Fruit fly (Drosophila melanogaster): ENCODE results near the gene CG1971.

The CG1971 gene

dm6 chr3R:31805228-31805738, at the start of gene CG1971, which contains the start of gene CG42233:
Gene CG1971, plus strand, starts transcription at chr3R:31805468.
Gene CG42233, minus strand, starts transcription at chr3R:31805278.
- TF ChIP-seq toe (GFP tag; optimal IDR thresholded peaks at IDR 0.05) = no peak
- TF ChIP-seq tj (GFP tag; optimal IDR thresholded peaks at IDR 0.05) = peak; percentile 15
- TF ChIP-seq ovo (GFP tag; optimal IDR thresholded peaks at IDR 0.05) = no peak
- TF ChIP-seq CG33017 (tag; optimal IDR thresholded peaks at IDR 0.05) = peak; percentile 41
- TF ChIP-seq cnc (optimal IDR thresholded peaks at IDR 0.05) = no peak
- no peak for TF ChIP-seq cic (GFP tag; optimal IDR thresholded peaks at IDR 0.05)
- no peak for TF ChIP-seq Crg-1 (GFP tag; optimal IDR thresholded peaks at IDR 0.05)
- TF ChIP-seq Clk (GFP tag; optimal IDR thresholded peaks at IDR 0.05) = no peak
- TF ChIP-seq CG11617 (GFP tag; optimal IDR thresholded peaks at IDR 0.05) = peak; percentile 51
- TF ChIP-seq CG7045 (GFP tag; optimal IDR thresholded peaks at IDR 0.05) = peak; percentile 39
- peak; percentile 34 for TF ChIP-seq CG5204 (GFP tag; optimal IDR thresholded peaks at IDR 0.05)
- no peak for TF ChIP-seq kay (GFP tag; ENCODE audit: borderline replicate concordance)
- peak; percentile 16 for TF ChIP-seq CG1620 (GFP tag; optimal IDR thresholded peaks at IDR 0.05)
- TF ChIP-seq Hr96 (GFP tag; optimal IDR thresholded peaks at IDR 0.05) = peak; percentile 59
- peak; percentile 51 for TF ChIP-seq CG7101 (tag; optimal IDR thresholded peaks at IDR 0.05)
- TF ChIP-seq CG12768 (GFP tag; optimal IDR thresholded peaks at IDR 0.05) = peak; percentile 1
- peak; percentile 30 for TF ChIP-seq Mnt (GFP tag; optimal IDR thresholded peaks at IDR 0.05)
- peak; percentile 40 for TF ChIP-seq pad (GFP tag; optimal IDR thresholded peaks at IDR 0.05)
- TF ChIP-seq bab1 (GFP tag; optimal IDR thresholded peaks at IDR 0.05) = peak; percentile 12
- TF ChIP-seq CG14711 (tag; optimal IDR thresholded peaks at IDR 0.05) = peak; percentile 37

- TF ChIP-seq CG5204 (GFP tag; optimal IDR thresholded peaks at IDR 0.05) (no peak), CG7101 (tag; optimal IDR thresholded peaks at IDR 0.05) (no peak), kay (GFP tag; ENCODE audit: borderline replicate concordance) (peak; percentile 17), cic (GFP tag; optimal IDR thresholded peaks at IDR 0.05) (no peak), CG11617 (GFP tag; optimal IDR thresholded peaks at IDR 0.05) (no peak)
Measured at dm6 chr3R:31758587-31759167, 46.6 kb upstream of the CG1971 start, which contains the start of gene CG2187. Gene CG2187, minus strand, starts transcription at chr3R:31758637.

- TF ChIP-seq cnc (optimal IDR thresholded peaks at IDR 0.05) = peak in 1 of 2 experiments; percentile 13
- no peak for TF ChIP-seq CG5204 (GFP tag; optimal IDR thresholded peaks at IDR 0.05)
- TF ChIP-seq cic (GFP tag; optimal IDR thresholded peaks at IDR 0.05) = peak; percentile 83
Measured at dm6 chr3R:31761529-31762009, 43.7 kb upstream of the CG1971 start, which contains the start of gene Smvt. Gene Smvt, minus strand, starts transcription at chr3R:31761579.

- TF ChIP-seq CG12768 (GFP tag; optimal IDR thresholded peaks at IDR 0.05) (no peak), CG7045 (GFP tag; optimal IDR thresholded peaks at IDR 0.05) (no peak)
Measured at dm6 chr3R:31762672-31763071, 42.6 kb upstream of the CG1971 start.

dm6 chr3R:31764672-31765071, 40.6 kb upstream of the CG1971 start, which contains the start of gene CG2150:
Gene CG2150, minus strand, starts transcription at chr3R:31764772.
- TF ChIP-seq CG14711 (tag; optimal IDR thresholded peaks at IDR 0.05) (no peak), CG7045 (GFP tag; optimal IDR thresholded peaks at IDR 0.05) (no peak), Crg-1 (GFP tag; optimal IDR thresholded peaks at IDR 0.05) (no peak), ovo (GFP tag; optimal IDR thresholded peaks at IDR 0.05) (no peak), tj (GFP tag; optimal IDR thresholded peaks at IDR 0.05) (no peak), CG5204 (GFP tag; optimal IDR thresholded peaks at IDR 0.05) (no peak), CG1620 (GFP tag; optimal IDR thresholded peaks at IDR 0.05) (no peak), cic (GFP tag; optimal IDR thresholded peaks at IDR 0.05) (no peak), CG7101 (tag; optimal IDR thresholded peaks at IDR 0.05) (no peak), CG11617 (GFP tag; optimal IDR thresholded peaks at IDR 0.05) (no peak), kay (GFP tag; ENCODE audit: borderline replicate concordance) (no peak), Mnt (GFP tag; optimal IDR thresholded peaks at IDR 0.05) (no peak), toe (GFP tag; optimal IDR thresholded peaks at IDR 0.05) (no peak), cnc (optimal IDR thresholded peaks at IDR 0.05) (no peak), Hr96 (GFP tag; optimal IDR thresholded peaks at IDR 0.05) (no peak), bab1 (GFP tag; optimal IDR thresholded peaks at IDR 0.05) (no peak), pad (GFP tag; optimal IDR thresholded peaks at IDR 0.05) (no peak), CG33017 (tag; optimal IDR thresholded peaks at IDR 0.05) (no peak), Clk (GFP tag; optimal IDR thresholded peaks at IDR 0.05) (no peak), CG12768 (GFP tag; optimal IDR thresholded peaks at IDR 0.05) (no peak)

dm6 chr3R:31765145-31765544, 40.1 kb upstream of the CG1971 start:
- TF ChIP-seq Mnt (GFP tag; optimal IDR thresholded peaks at IDR 0.05) (no peak), ovo (GFP tag; optimal IDR thresholded peaks at IDR 0.05) (no peak), CG7101 (tag; optimal IDR thresholded peaks at IDR 0.05) (no peak), pad (GFP tag; optimal IDR thresholded peaks at IDR 0.05) (no peak), Crg-1 (GFP tag; optimal IDR thresholded peaks at IDR 0.05) (no peak), CG11617 (GFP tag; optimal IDR thresholded peaks at IDR 0.05) (no peak)

- TF ChIP-seq CG7101 (tag; optimal IDR thresholded peaks at IDR 0.05) (no peak), Crg-1 (GFP tag; optimal IDR thresholded peaks at IDR 0.05) (no peak), bab1 (GFP tag; optimal IDR thresholded peaks at IDR 0.05) (no peak), CG5204 (GFP tag; optimal IDR thresholded peaks at IDR 0.05) (no peak), pad (GFP tag; optimal IDR thresholded peaks at IDR 0.05) (no peak), CG14711 (tag; optimal IDR thresholded peaks at IDR 0.05) (no peak), cic (GFP tag; optimal IDR thresholded peaks at IDR 0.05) (no peak), CG33017 (tag; optimal IDR thresholded peaks at IDR 0.05) (no peak), tj (GFP tag; optimal IDR thresholded peaks at IDR 0.05) (no peak), CG1620 (GFP tag; optimal IDR thresholded peaks at IDR 0.05) (no peak), cnc (optimal IDR thresholded peaks at IDR 0.05) (no peak), Hr96 (GFP tag; optimal IDR thresholded peaks at IDR 0.05) (no peak), Clk (GFP tag; optimal IDR thresholded peaks at IDR 0.05) (no peak), Mnt (GFP tag; optimal IDR thresholded peaks at IDR 0.05) (no peak), toe (GFP tag; optimal IDR thresholded peaks at IDR 0.05) (no peak), kay (GFP tag; ENCODE audit: borderline replicate concordance) (no peak), CG7045 (GFP tag; optimal IDR thresholded peaks at IDR 0.05) (no peak), ovo (GFP tag; optimal IDR thresholded peaks at IDR 0.05) (no peak), CG12768 (GFP tag; optimal IDR thresholded peaks at IDR 0.05) (no peak)
Measured at dm6 chr3R:31767528-31767927, 37.7 kb upstream of the CG1971 start.

All from whole organism, adult.